Fruit fly (Drosophila melanogaster): Measurements from ENCODE around the gene Lcp65Ab2.

Lcp65Ab2 gene

DNA sequence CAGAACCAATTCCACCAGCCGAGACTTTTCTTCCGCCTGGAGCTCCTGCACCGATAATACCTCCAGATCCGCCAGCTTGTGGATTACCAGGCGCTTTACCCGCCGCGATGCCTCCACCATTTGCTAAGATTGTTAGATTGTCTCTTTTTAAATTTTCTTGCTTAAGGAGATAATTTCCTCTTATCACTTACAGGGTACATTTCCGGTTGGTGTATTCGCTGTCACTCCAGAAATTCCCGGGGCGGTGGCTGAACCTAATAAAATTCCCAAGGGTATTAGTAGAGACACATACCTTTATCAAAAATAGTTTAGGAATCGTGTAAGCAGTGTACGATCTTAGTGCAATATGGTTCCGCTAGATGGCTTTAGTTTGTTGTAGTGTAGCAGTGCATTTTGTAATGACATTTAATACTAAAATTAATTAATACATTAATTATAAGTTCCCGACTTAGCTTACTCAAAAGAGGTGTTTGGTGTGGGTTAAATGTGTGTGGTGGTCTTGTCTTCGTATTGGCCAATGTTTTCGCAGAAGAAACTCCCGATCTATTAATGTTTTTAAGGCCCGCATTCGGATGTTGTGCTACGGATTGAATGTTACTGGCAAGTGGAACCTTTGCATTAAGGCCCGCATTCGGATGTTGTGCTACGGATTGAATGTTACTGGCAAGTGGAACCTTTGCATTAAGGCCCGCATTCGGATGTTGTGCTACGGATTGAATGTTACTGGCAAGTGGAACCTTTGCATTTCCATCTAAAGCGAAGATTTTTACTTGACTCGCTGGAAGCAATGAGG, 21.7 kb upstream of the Lcp65Ab2 start (continued):
- TF ChIP-seq schlank (tag; optimal IDR thresholded peaks at IDR 0.05) = peak; percentile 77
- no peak for TF ChIP-seq Poxn (GFP tag; IDR thresholded peaks at IDR 0.05)
- no peak for TF ChIP-seq sisA (GFP tag; IDR thresholded peaks at IDR 0.05)
- peak; percentile 90 for TF ChIP-seq NfI (GFP tag; optimal IDR thresholded peaks at IDR 0.05)
- TF ChIP-seq gem (tag; optimal IDR thresholded peaks at IDR 0.05) = peak; percentile 42
- peak; percentile 1 for TF ChIP-seq CG4617 (GFP tag; optimal IDR thresholded peaks at IDR 0.05; ENCODE audit: borderline replicate concordance)
- TF ChIP-seq tap (tag; optimal IDR thresholded peaks at IDR 0.05) = peak; percentile 62
- peak; percentile 87 for TF ChIP-seq CG34376 (GFP tag; optimal IDR thresholded peaks at IDR 0.05)
- TF ChIP-seq Hmx (GFP tag; optimal IDR thresholded peaks at IDR 0.05) = no peak
- TF ChIP-seq org-1 (GFP tag; optimal IDR thresholded peaks at IDR 0.05) = peak; percentile 57
- TF ChIP-seq gfzf (GFP tag; optimal IDR thresholded peaks at IDR 0.05) = peak; percentile 26
- TF ChIP-seq vfl (GFP tag; optimal IDR thresholded peaks at IDR 0.05) = no peak
- TF ChIP-seq pum (GFP tag; optimal IDR thresholded peaks at IDR 0.05) = no peak
- no peak for TF ChIP-seq hbn (GFP tag; IDR thresholded peaks at IDR 0.05; ENCODE audit: partially characterized antibody)
- peak; percentile 25 for TF ChIP-seq YL-1 (GFP tag; optimal IDR thresholded peaks at IDR 0.05)
- TF ChIP-seq Oli (tag; optimal IDR thresholded peaks at IDR 0.05) = peak; percentile 40
- TF ChIP-seq Scr (GFP tag; IDR thresholded peaks at IDR 0.05; ENCODE audit: partially characterized antibody) = no peak
- no peak for TF ChIP-seq nerfin-2 (GFP tag; IDR thresholded peaks at IDR 0.05; ENCODE audit: partially characterized antibody)
- TF ChIP-seq CG4854 (GFP tag; optimal IDR thresholded peaks at IDR 0.05) = peak; percentile 77
- no peak for TF ChIP-seq chinmo (GFP tag; IDR thresholded peaks at IDR 0.05; ENCODE audit: partially characterized antibody)
- no peak for TF ChIP-seq corto (GFP tag; optimal IDR thresholded peaks at IDR 0.05)
- no peak for TF ChIP-seq twi (tag; optimal IDR thresholded peaks at IDR 0.05)
- TF ChIP-seq Sox100B (GFP tag; optimal IDR thresholded peaks at IDR 0.05) = peak; percentile 75
- TF ChIP-seq Ada2b (GFP tag; IDR thresholded peaks at IDR 0.05) = peak; percentile 69; the same call in 1 of the 2 replicates
- no peak for TF ChIP-seq eve (GFP tag; optimal IDR thresholded peaks at IDR 0.05)
- TF ChIP-seq Atf-2 (GFP tag; optimal IDR thresholded peaks at IDR 0.05) = no peak
- TF ChIP-seq Fer1 (GFP tag; optimal IDR thresholded peaks at IDR 0.05) = peak; percentile 89

DNA sequence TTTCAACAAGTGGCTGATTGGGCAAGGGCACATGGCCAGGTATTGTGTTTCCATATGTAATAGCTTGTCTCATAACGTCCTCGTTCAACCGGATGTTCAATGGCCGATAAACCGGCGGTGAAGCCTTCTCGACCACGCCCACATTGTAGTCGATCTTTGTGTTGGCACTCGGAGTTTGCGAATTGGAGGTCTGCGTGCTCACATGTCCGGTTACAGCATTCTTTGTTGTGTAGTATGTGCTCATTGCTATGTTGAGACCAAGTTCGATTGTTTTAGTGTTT, 21.1 kb upstream of the Lcp65Ab2 start:
- TF ChIP-seq CG5180 (GFP tag; optimal IDR thresholded peaks at IDR 0.05) (peak; percentile 75), hkb (optimal IDR thresholded peaks at IDR 0.05) (no peak), hkb (GFP tag; IDR thresholded peaks at IDR 0.05) (no peak), CG6765 (GFP tag; optimal IDR thresholded peaks at IDR 0.05) (no peak), gcm (GFP tag; optimal IDR thresholded peaks at IDR 0.05) (no peak), CG13287 (GFP tag; IDR thresholded peaks at IDR 0.05; ENCODE audit: partially characterized antibody) (no peak), D (optimal IDR thresholded peaks at IDR 0.05) (peak; percentile 60), D (GFP tag; optimal IDR thresholded peaks at IDR 0.05) (no peak)

DNA sequence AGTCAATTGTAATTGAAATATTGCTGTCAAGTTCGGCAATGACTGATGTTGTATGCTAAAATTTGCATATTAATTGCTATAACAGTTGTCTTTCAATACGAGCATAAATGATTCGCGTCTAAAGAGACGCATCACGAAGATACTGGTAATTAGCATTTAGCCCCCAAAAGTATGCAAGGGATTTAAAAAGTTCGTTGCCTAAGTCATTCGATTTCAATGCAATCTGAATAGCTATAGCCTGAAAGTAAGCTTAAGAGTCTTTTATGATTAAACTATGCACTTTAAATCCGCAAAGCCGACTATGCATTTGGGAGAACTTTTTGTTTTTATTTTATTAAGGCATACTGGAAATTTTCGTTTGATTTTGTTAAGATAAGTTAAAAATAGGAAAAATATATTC, 16.9 kb upstream of the Lcp65Ab2 start:
- TF ChIP-seq CG12071 (GFP tag; optimal IDR thresholded peaks at IDR 0.05) (no peak), vvl (GFP tag; IDR thresholded peaks at IDR 0.05) (peak; percentile 84), CG10462 (GFP tag; optimal IDR thresholded peaks at IDR 0.05) (no peak), CG13287 (GFP tag; IDR thresholded peaks at IDR 0.05; ENCODE audit: partially characterized antibody) (no peak), Vsx1 (GFP tag; optimal IDR thresholded peaks at IDR 0.05) (peak; percentile 48), sim (GFP tag; IDR thresholded peaks at IDR 0.05) (no peak), zf30C (GFP tag; optimal IDR thresholded peaks at IDR 0.05) (no peak), CG11247 (GFP tag; IDR thresholded peaks at IDR 0.05) (peak; percentile 88), Bteb2 (GFP tag; optimal IDR thresholded peaks at IDR 0.05) (no peak), CG10147 (GFP tag; optimal IDR thresholded peaks at IDR 0.05) (no peak), CG4820 (GFP tag; optimal IDR thresholded peaks at IDR 0.05) (no peak), onecut (GFP tag; IDR thresholded peaks at IDR 0.05) (no peak), lola (GFP tag; optimal IDR thresholded peaks at IDR 0.05) (peak in 1 of 3 experiments; percentile 38), fd96Cb (tag; optimal IDR thresholded peaks at IDR 0.05) (no peak), stwl (tag; optimal IDR thresholded peaks at IDR 0.05) (no peak)

All from whole organism, embryonic.